Worm (Caenorhabditis elegans) whole organism, early embryonic: ENCODE measurements around the gene T12G3.6.
A peak's percentile ranks its signal among the peaks of the same experiment; 100 is the strongest.

ENCODE experiments used
- B0310.2 ChIP-seq: sonication (generic microtip); optimal IDR thresholded peaks from 2 replicates; lab custom pipeline; 2016; ENCODE audit warnings: mild to moderate bottlenecking, missing genetic modification characterization, missing compliant biosample characterization
- F13C5.2 ChIP-seq: sonication (generic microtip); optimal IDR thresholded peaks from 2 replicates; lab custom pipeline; 2017; ENCODE audit warnings: mild to moderate bottlenecking, missing genetic modification characterization, inconsistent platforms, missing compliant biosample characterization
- aly-1 ChIP-seq: sonication (generic microtip); optimal IDR thresholded peaks from 2 replicates; lab custom pipeline; 2016; ENCODE audit warnings: missing genetic modification characterization, missing compliant biosample characterization
- ama-1 ChIP-seq: fragments of 150-350 bp; optimal IDR thresholded peaks from 2 replicates; lab custom pipeline; 2014
- ceh-13 ChIP-seq: fragments of 200-800 bp; sonication (Bioruptor generic); optimal IDR thresholded peaks from 2 replicates; lab custom pipeline; 2018; ENCODE audit warnings: mild to moderate bottlenecking, missing genetic modification characterization, missing compliant biosample characterization
- ceh-36 ChIP-seq: sonication (generic microtip); optimal IDR thresholded peaks from 2 replicates; lab custom pipeline; 2016; ENCODE audit warnings: missing genetic modification characterization, inconsistent platforms, missing compliant biosample characterization
- ets-7 ChIP-seq: sonication (generic microtip); optimal IDR thresholded peaks from 2 replicates; lab custom pipeline; 2016; ENCODE audit warnings: missing genotype, missing genetic modification characterization, missing compliant biosample characterization
- flt-1 ChIP-seq: fragments of 200-800 bp; sonication (Bioruptor generic); IDR thresholded peaks from 2 replicates; pipeline ENCODE4 v1.3.6; 2022; ENCODE audit warnings: missing genetic modification characterization, missing compliant biosample characterization
- hmbx-1 ChIP-seq: sonication (generic microtip); optimal IDR thresholded peaks from 2 replicates; lab custom pipeline; 2016; ENCODE audit warnings: mild to moderate bottlenecking, missing genetic modification characterization, missing compliant biosample characterization
- hmg-4 ChIP-seq: fragments of 200-800 bp; sonication (Bioruptor generic); optimal IDR thresholded peaks from 2 replicates; lab custom pipeline; 2018; ENCODE audit warnings: mild to moderate bottlenecking, missing genetic modification characterization, missing compliant biosample characterization
- hnd-1 ChIP-seq: sonication (generic microtip); optimal IDR thresholded peaks from 2 replicates; lab custom pipeline; 2016; ENCODE audit warnings: missing genetic modification characterization, missing compliant biosample characterization
- pes-1 ChIP-seq: fragments of 200-800 bp; sonication (Bioruptor generic); IDR thresholded peaks from 2 replicates; pipeline ENCODE4 v1.3.6; 2022; ENCODE audit warnings: missing genetic modification reagents, missing genetic modification characterization, missing compliant biosample characterization
- scrt-1 ChIP-seq: fragments of 200-800 bp; sonication (Bioruptor generic); IDR thresholded peaks from 2 replicates; pipeline ENCODE4 v1.3.6; 2022; ENCODE audit warnings: missing genetic modification characterization, missing compliant biosample characterization
- sea-1 ChIP-seq: fragments of 200-800 bp; sonication (Bioruptor generic); conservative IDR thresholded peaks from 2 replicates; pipeline ENCODE4 v1.3.6; 2022; ENCODE audit warnings: missing genetic modification characterization, missing compliant biosample characterization
- tbx-11 ChIP-seq: fragments of 200-800 bp; sonication (Bioruptor generic); IDR thresholded peaks from 2 replicates; pipeline ENCODE4 v1.3.6; 2022; ENCODE audit warnings: missing genetic modification characterization, missing compliant biosample characterization
- tbx-37 ChIP-seq: fragments of 200-800 bp; sonication (Bioruptor generic); conservative IDR thresholded peaks from 2 replicates; pipeline ENCODE4 v1.3.6; 2022; ENCODE audit warnings: missing genetic modification reagents, missing genetic modification characterization, missing compliant biosample characterization
- tra-4 ChIP-seq: sonication (generic microtip); optimal IDR thresholded peaks from 2 replicates; lab custom pipeline; 2017; ENCODE audit warnings: missing genetic modification characterization, missing compliant biosample characterization

The T12G3.6 gene

DNA sequence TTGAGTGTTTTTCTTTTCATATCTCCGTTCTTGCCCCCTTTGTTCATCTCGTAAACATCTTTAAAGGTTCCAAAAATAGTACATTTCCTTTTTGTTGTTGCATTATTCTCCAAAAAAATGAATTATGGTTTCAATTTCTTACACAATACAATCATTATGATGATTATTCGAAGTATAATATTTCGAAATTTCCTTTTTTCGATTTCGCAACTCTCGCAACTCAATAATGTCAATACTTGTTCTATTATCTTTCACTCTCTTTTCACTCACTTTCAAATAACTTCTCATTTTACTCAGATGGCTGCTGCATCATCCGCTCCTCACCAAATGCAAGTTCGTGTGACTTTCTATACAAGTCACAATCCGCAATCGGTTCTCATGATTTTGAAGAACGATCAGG, 2.9 kb upstream of the T12G3.6 start, which contains the start of gene sqst-1:
sqst-1 (plus strand) TSS at position 298 of the 400 bp plus-strand sequence.
- no peak for TF ChIP-seq pes-1
- TF ChIP-seq hmg-4 (GFP tag; lab: Kevin White, UChicago): no peak
- no peak for TF ChIP-seq flt-1 (GFP tag; lab: Robert Waterston, UW)
- no peak for TF ChIP-seq hmbx-1 (tag; lab: Kevin White, UChicago)
- no peak for TF ChIP-seq ama-1 (lab: Kevin White, UChicago)
- no peak for TF ChIP-seq ceh-36
- no peak for TF ChIP-seq ceh-13 (GFP tag; lab: Kevin White, UChicago)
- TF ChIP-seq tbx-11 (GFP tag; lab: Robert Waterston, UW): no peak
- no peak for TF ChIP-seq ets-7 (tag; lab: Kevin White, UChicago)
- TF ChIP-seq B0310.2 (tag; lab: Kevin White, UChicago): no peak
- TF ChIP-seq tbx-37 (GFP tag; lab: Robert Waterston, UW): no peak
- no peak for TF ChIP-seq hnd-1
- TF ChIP-seq sea-1 (GFP tag; lab: Robert Waterston, UW): no peak
- no peak for TF ChIP-seq scrt-1
- no peak for TF ChIP-seq F13C5.2 (tag; lab: Kevin White, UChicago)
- TF ChIP-seq aly-1 (tag; lab: Kevin White, UChicago): no peak
- no peak for TF ChIP-seq tra-4 (tag; lab: Kevin White, UChicago)

- TF ChIP-seq tbx-37 (GFP tag; lab: Robert Waterston, UW) (no peak), ceh-36 (no peak), flt-1 (GFP tag; lab: Robert Waterston, UW) (no peak; the same call in 1 of the 2 replicates), ceh-13 (GFP tag; lab: Kevin White, UChicago) (no peak), pes-1 (no peak), sea-1 (GFP tag; lab: Robert Waterston, UW) (no peak), aly-1 (tag; lab: Kevin White, UChicago) (no peak), tra-4 (tag; lab: Kevin White, UChicago) (no peak), ama-1 (lab: Kevin White, UChicago) (no peak), hmbx-1 (tag; lab: Kevin White, UChicago) (no peak), hnd-1 (no peak), F13C5.2 (tag; lab: Kevin White, UChicago) (peak; percentile 67), B0310.2 (tag; lab: Kevin White, UChicago) (no peak), hmg-4 (GFP tag; lab: Kevin White, UChicago) (peak; percentile 78), ets-7 (tag; lab: Kevin White, UChicago) (no peak), tbx-11 (GFP tag; lab: Robert Waterston, UW) (no peak), scrt-1 (no peak)
Measured at ce11 chrIV:12032383-12032782, 1.3 kb upstream of the T12G3.6 start.

ce11 chrIV:12029722-12030182, 1.3 kb downstream of the T12G3.6 start, which contains the start of gene T12G3.11:
Gene T12G3.11, minus strand, starts transcription at chrIV:12029772.
- TF ChIP-seq hmbx-1 (tag; lab: Kevin White, UChicago) (no peak), scrt-1 (no peak), hmg-4 (GFP tag; lab: Kevin White, UChicago) (no peak), ets-7 (tag; lab: Kevin White, UChicago) (no peak), ceh-13 (GFP tag; lab: Kevin White, UChicago) (no peak), B0310.2 (tag; lab: Kevin White, UChicago) (no peak), sea-1 (GFP tag; lab: Robert Waterston, UW) (no peak), F13C5.2 (tag; lab: Kevin White, UChicago) (no peak), tbx-11 (GFP tag; lab: Robert Waterston, UW) (no peak), pes-1 (no peak), tra-4 (tag; lab: Kevin White, UChicago) (no peak), ceh-36 (no peak), hnd-1 (no peak), ama-1 (lab: Kevin White, UChicago) (no peak), flt-1 (GFP tag; lab: Robert Waterston, UW) (no peak), aly-1 (tag; lab: Kevin White, UChicago) (no peak), tbx-37 (GFP tag; lab: Robert Waterston, UW) (no peak)

DNA sequence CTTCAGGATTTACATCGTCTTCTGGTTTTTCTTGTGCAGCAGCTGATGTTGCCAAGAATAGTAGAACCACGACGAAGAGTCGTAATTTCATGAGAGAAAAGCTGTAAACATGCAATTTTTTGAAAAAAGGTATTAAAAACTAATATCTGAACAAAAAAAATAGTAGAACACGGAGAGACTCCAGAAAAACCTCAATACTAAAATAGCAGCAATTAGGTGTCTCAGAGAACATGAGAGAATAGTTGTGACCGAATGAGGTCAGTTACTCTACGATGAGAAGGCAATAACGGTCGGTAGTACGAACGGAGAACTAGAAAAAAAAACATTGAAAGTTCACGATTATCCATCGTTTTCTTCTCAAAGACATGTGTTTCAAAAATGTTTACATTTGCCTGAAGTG, 2.0 kb downstream of the T12G3.6 start, which contains the start of gene tgn-38:
tgn-38 (minus strand) TSS at position 101 of the 400 bp plus-strand sequence.
- no peak for TF ChIP-seq tbx-37 (GFP tag; lab: Robert Waterston, UW)
- no peak for TF ChIP-seq hnd-1
- no peak for TF ChIP-seq flt-1 (GFP tag; lab: Robert Waterston, UW)
- no peak for TF ChIP-seq ceh-13 (GFP tag; lab: Kevin White, UChicago)
- TF ChIP-seq tra-4 (tag; lab: Kevin White, UChicago): no peak
- TF ChIP-seq ama-1 (lab: Kevin White, UChicago): no peak
- no peak for TF ChIP-seq aly-1 (tag; lab: Kevin White, UChicago)
- no peak for TF ChIP-seq hmg-4 (GFP tag; lab: Kevin White, UChicago)

ce11 chrIV:12021360-12021759, 9.7 kb downstream of the T12G3.6 start:
- no peak for TF ChIP-seq tbx-11 (GFP tag; lab: Robert Waterston, UW)
- TF ChIP-seq sea-1 (GFP tag; lab: Robert Waterston, UW): no peak
- no peak for TF ChIP-seq B0310.2 (tag; lab: Kevin White, UChicago)
- no peak for TF ChIP-seq tbx-37 (GFP tag; lab: Robert Waterston, UW)
- no peak for TF ChIP-seq hmg-4 (GFP tag; lab: Kevin White, UChicago)
- no peak for TF ChIP-seq hmbx-1 (tag; lab: Kevin White, UChicago)
- TF ChIP-seq F13C5.2 (tag; lab: Kevin White, UChicago): no peak
- TF ChIP-seq tra-4 (tag; lab: Kevin White, UChicago): no peak
- no peak for TF ChIP-seq aly-1 (tag; lab: Kevin White, UChicago)
- no peak for TF ChIP-seq scrt-1
- no peak for TF ChIP-seq ama-1 (lab: Kevin White, UChicago)

DNA sequence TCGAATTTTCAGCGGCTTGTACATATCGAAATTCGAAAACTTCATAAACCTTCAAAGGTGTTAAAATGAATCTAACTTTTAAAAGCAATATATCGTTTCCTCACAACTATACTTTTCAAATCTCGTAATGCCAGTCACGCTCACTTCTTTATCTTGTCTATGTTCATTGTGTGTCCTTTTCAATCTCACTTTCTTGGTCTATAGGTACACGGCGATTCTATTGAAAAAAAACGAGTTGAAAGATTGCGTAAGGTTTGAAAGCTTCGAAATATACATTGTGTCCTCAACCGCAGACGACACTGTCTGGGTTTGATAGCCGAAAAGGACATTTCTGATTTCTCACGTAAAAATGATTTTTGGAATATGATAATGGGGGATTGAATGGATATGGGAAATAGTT, 12.2 kb downstream of the T12G3.6 start:
- TF ChIP-seq hmg-4 (GFP tag; lab: Kevin White, UChicago): no peak
- no peak for TF ChIP-seq scrt-1
- TF ChIP-seq sea-1 (GFP tag; lab: Robert Waterston, UW): no peak
- TF ChIP-seq ets-7 (tag; lab: Kevin White, UChicago): no peak
- no peak for TF ChIP-seq ama-1 (lab: Kevin White, UChicago)
- no peak for TF ChIP-seq tra-4 (tag; lab: Kevin White, UChicago)
- no peak for TF ChIP-seq B0310.2 (tag; lab: Kevin White, UChicago)
- no peak for TF ChIP-seq F13C5.2 (tag; lab: Kevin White, UChicago)
